Worm (Caenorhabditis elegans) whole organism, early embryonic: ENCODE results near the gene sid-5.

Experiments used
- B0310.2 ChIP-seq: sonication (generic microtip); optimal IDR thresholded peaks from 2 replicates; lab custom pipeline; 2016; ENCODE audit warnings: mild to moderate bottlenecking, missing genetic modification characterization, missing compliant biosample characterization
- F13C5.2 ChIP-seq: sonication (generic microtip); optimal IDR thresholded peaks from 2 replicates; lab custom pipeline; 2017; ENCODE audit warnings: mild to moderate bottlenecking, missing genetic modification characterization, inconsistent platforms, missing compliant biosample characterization
- aly-1 ChIP-seq: sonication (generic microtip); optimal IDR thresholded peaks from 2 replicates; lab custom pipeline; 2016; ENCODE audit warnings: missing genetic modification characterization, missing compliant biosample characterization
- ama-1 ChIP-seq: fragments of 150-350 bp; optimal IDR thresholded peaks from 2 replicates; lab custom pipeline; 2014
- ceh-13 ChIP-seq: fragments of 200-800 bp; sonication (Bioruptor generic); optimal IDR thresholded peaks from 2 replicates; lab custom pipeline; 2018; ENCODE audit warnings: mild to moderate bottlenecking, missing genetic modification characterization, missing compliant biosample characterization
- ceh-36 ChIP-seq: sonication (generic microtip); optimal IDR thresholded peaks from 2 replicates; lab custom pipeline; 2016; ENCODE audit warnings: missing genetic modification characterization, inconsistent platforms, missing compliant biosample characterization
- ets-7 ChIP-seq: sonication (generic microtip); optimal IDR thresholded peaks from 2 replicates; lab custom pipeline; 2016; ENCODE audit warnings: missing genotype, missing genetic modification characterization, missing compliant biosample characterization
- flt-1 ChIP-seq: fragments of 200-800 bp; sonication (Bioruptor generic); IDR thresholded peaks from 2 replicates; pipeline ENCODE4 v1.3.6; 2022; ENCODE audit warnings: missing genetic modification characterization, missing compliant biosample characterization
- hmbx-1 ChIP-seq: sonication (generic microtip); optimal IDR thresholded peaks from 2 replicates; lab custom pipeline; 2016; ENCODE audit warnings: mild to moderate bottlenecking, missing genetic modification characterization, missing compliant biosample characterization
- hmg-4 ChIP-seq: fragments of 200-800 bp; sonication (Bioruptor generic); optimal IDR thresholded peaks from 2 replicates; lab custom pipeline; 2018; ENCODE audit warnings: mild to moderate bottlenecking, missing genetic modification characterization, missing compliant biosample characterization
- hnd-1 ChIP-seq: sonication (generic microtip); optimal IDR thresholded peaks from 2 replicates; lab custom pipeline; 2016; ENCODE audit warnings: missing genetic modification characterization, missing compliant biosample characterization
- pes-1 ChIP-seq: fragments of 200-800 bp; sonication (Bioruptor generic); IDR thresholded peaks from 2 replicates; pipeline ENCODE4 v1.3.6; 2022; ENCODE audit warnings: missing genetic modification reagents, missing genetic modification characterization, missing compliant biosample characterization
- scrt-1 ChIP-seq: fragments of 200-800 bp; sonication (Bioruptor generic); IDR thresholded peaks from 2 replicates; pipeline ENCODE4 v1.3.6; 2022; ENCODE audit warnings: missing genetic modification characterization, missing compliant biosample characterization
- sea-1 ChIP-seq: fragments of 200-800 bp; sonication (Bioruptor generic); conservative IDR thresholded peaks from 2 replicates; pipeline ENCODE4 v1.3.6; 2022; ENCODE audit warnings: missing genetic modification characterization, missing compliant biosample characterization
- tbx-11 ChIP-seq: fragments of 200-800 bp; sonication (Bioruptor generic); IDR thresholded peaks from 2 replicates; pipeline ENCODE4 v1.3.6; 2022; ENCODE audit warnings: missing genetic modification characterization, missing compliant biosample characterization
- tbx-37 ChIP-seq: fragments of 200-800 bp; sonication (Bioruptor generic); conservative IDR thresholded peaks from 2 replicates; pipeline ENCODE4 v1.3.6; 2022; ENCODE audit warnings: missing genetic modification reagents, missing genetic modification characterization, missing compliant biosample characterization
- tra-4 ChIP-seq: sonication (generic microtip); optimal IDR thresholded peaks from 2 replicates; lab custom pipeline; 2017; ENCODE audit warnings: missing genetic modification characterization, missing compliant biosample characterization

sid-5 gene

ce11 chrX:6888208-6888607 is 16.3 kb upstream of the sid-5 start:
- TF ChIP-seq sea-1, result no peak
- TF ChIP-seq ets-7 (tag; lab: Kevin White, UChicago), result no peak
- no peak for TF ChIP-seq hmg-4 (GFP tag; lab: Kevin White, UChicago)
- no peak for TF ChIP-seq tra-4 (tag; lab: Kevin White, UChicago)
- TF ChIP-seq ama-1 (lab: Kevin White, UChicago), result no peak
- no peak for TF ChIP-seq hmbx-1 (tag; lab: Kevin White, UChicago)
- TF ChIP-seq F13C5.2 (tag; lab: Kevin White, UChicago), result no peak
- TF ChIP-seq pes-1, result no peak
- no peak for TF ChIP-seq tbx-37
- TF ChIP-seq aly-1 (tag; lab: Kevin White, UChicago), result no peak

- no peak for TF ChIP-seq tbx-37
- TF ChIP-seq ceh-36 (tag; lab: Kevin White, UChicago), result no peak
- no peak for TF ChIP-seq scrt-1
- no peak for TF ChIP-seq hnd-1 (tag; lab: Kevin White, UChicago)
- TF ChIP-seq ets-7 (tag; lab: Kevin White, UChicago), result no peak
- TF ChIP-seq hmg-4 (GFP tag; lab: Kevin White, UChicago), result no peak
- TF ChIP-seq pes-1, result no peak
- TF ChIP-seq ama-1 (lab: Kevin White, UChicago), result no peak
- TF ChIP-seq flt-1 (GFP tag; lab: Robert Waterston, UW), result no peak
Observed at ce11 chrX:6889374-6889773, 15.1 kb upstream of the sid-5 start, which contains the start of gene unc-6. Gene unc-6 (plus strand): TSS chrX:6889674.

ce11 chrX:6893074-6893473 is 11.4 kb upstream of the sid-5 start:
- no peak for TF ChIP-seq sea-1
- no peak for TF ChIP-seq tbx-37
- no peak for TF ChIP-seq hmg-4 (GFP tag; lab: Kevin White, UChicago)
- no peak for TF ChIP-seq B0310.2 (tag; lab: Kevin White, UChicago)
- TF ChIP-seq aly-1 (tag; lab: Kevin White, UChicago), result no peak
- no peak for TF ChIP-seq ama-1 (lab: Kevin White, UChicago)
- no peak for TF ChIP-seq hnd-1 (tag; lab: Kevin White, UChicago)
- no peak for TF ChIP-seq ceh-36 (tag; lab: Kevin White, UChicago)
- TF ChIP-seq tra-4 (tag; lab: Kevin White, UChicago), result no peak
- no peak for TF ChIP-seq tbx-11 (GFP tag; lab: Robert Waterston, UW)
- TF ChIP-seq ceh-13 (GFP tag; lab: Kevin White, UChicago), result no peak
- no peak for TF ChIP-seq pes-1

ce11 chrX:6894104-6894503 is 10.4 kb upstream of the sid-5 start:
- TF ChIP-seq tbx-37 (no peak), hmbx-1 (tag; lab: Kevin White, UChicago) (no peak), B0310.2 (tag; lab: Kevin White, UChicago) (no peak), F13C5.2 (tag; lab: Kevin White, UChicago) (no peak), tra-4 (tag; lab: Kevin White, UChicago) (no peak), hnd-1 (tag; lab: Kevin White, UChicago) (no peak), pes-1 (no peak), ama-1 (lab: Kevin White, UChicago) (no peak), flt-1 (GFP tag; lab: Robert Waterston, UW) (no peak), ets-7 (tag; lab: Kevin White, UChicago) (no peak), scrt-1 (no peak), hmg-4 (GFP tag; lab: Kevin White, UChicago) (no peak), tbx-11 (GFP tag; lab: Robert Waterston, UW) (no peak), ceh-36 (tag; lab: Kevin White, UChicago) (no peak), aly-1 (tag; lab: Kevin White, UChicago) (no peak), ceh-13 (GFP tag; lab: Kevin White, UChicago) (no peak), sea-1 (no peak)

- TF ChIP-seq B0310.2 (tag; lab: Kevin White, UChicago), result no peak
- TF ChIP-seq ets-7 (tag; lab: Kevin White, UChicago), result no peak
- TF ChIP-seq pes-1, result no peak
- TF ChIP-seq ceh-13 (GFP tag; lab: Kevin White, UChicago), result no peak
- no peak for TF ChIP-seq tbx-37
- TF ChIP-seq sea-1, result no peak
- no peak for TF ChIP-seq hmbx-1 (tag; lab: Kevin White, UChicago)
- TF ChIP-seq scrt-1, result no peak
- no peak for TF ChIP-seq ama-1 (lab: Kevin White, UChicago)
Observed at ce11 chrX:6899848-6900247, 4.7 kb upstream of the sid-5 start, which contains the start of gene F14B8.4. Gene F14B8.4 (minus strand): TSS chrX:6899948.

ce11 chrX:6901078-6901477 is 3.4 kb upstream of the sid-5 start, which contains the start of gene pes-23:
Gene pes-23 (plus strand): TSS chrX:6901378.
- TF ChIP-seq ceh-13 (GFP tag; lab: Kevin White, UChicago), result no peak
- TF ChIP-seq ets-7 (tag; lab: Kevin White, UChicago), result no peak
- no peak for TF ChIP-seq hnd-1 (tag; lab: Kevin White, UChicago)
- no peak for TF ChIP-seq tra-4 (tag; lab: Kevin White, UChicago)
- no peak for TF ChIP-seq hmbx-1 (tag; lab: Kevin White, UChicago)
- no peak for TF ChIP-seq aly-1 (tag; lab: Kevin White, UChicago)
- TF ChIP-seq tbx-11 (GFP tag; lab: Robert Waterston, UW), result no peak
- no peak for TF ChIP-seq ama-1 (lab: Kevin White, UChicago)
- TF ChIP-seq sea-1, result no peak
- TF ChIP-seq scrt-1, result no peak
- no peak for TF ChIP-seq F13C5.2 (tag; lab: Kevin White, UChicago)
- no peak for TF ChIP-seq flt-1 (GFP tag; lab: Robert Waterston, UW)
- no peak for TF ChIP-seq hmg-4 (GFP tag; lab: Kevin White, UChicago)
- TF ChIP-seq pes-1, result no peak
- no peak for TF ChIP-seq B0310.2 (tag; lab: Kevin White, UChicago)
- TF ChIP-seq tbx-37, result no peak
- no peak for TF ChIP-seq ceh-36 (tag; lab: Kevin White, UChicago)

- peak; percentile 54 for TF ChIP-seq ceh-13 (GFP tag; lab: Kevin White, UChicago)
- peak; percentile 67 for TF ChIP-seq hnd-1 (tag; lab: Kevin White, UChicago)
- TF ChIP-seq ceh-36 (tag; lab: Kevin White, UChicago), result peak; percentile 49
- no peak for TF ChIP-seq B0310.2 (tag; lab: Kevin White, UChicago)
- TF ChIP-seq pes-1, result peak; percentile 86
- TF ChIP-seq sea-1, result peak; percentile 76; the same call in 1 of the 2 replicates
- TF ChIP-seq hmg-4 (GFP tag; lab: Kevin White, UChicago), result peak; percentile 76
- TF ChIP-seq scrt-1, result peak; percentile 84; the same call in 1 of the 2 replicates
- TF ChIP-seq aly-1 (tag; lab: Kevin White, UChicago), result peak; percentile 76
- TF ChIP-seq tbx-37, result peak; percentile 80
- peak; percentile 71 for TF ChIP-seq flt-1 (GFP tag; lab: Robert Waterston, UW)
- no peak for TF ChIP-seq hmbx-1 (tag; lab: Kevin White, UChicago)
- TF ChIP-seq tbx-11 (GFP tag; lab: Robert Waterston, UW), result peak; percentile 83
- peak; percentile 5 for TF ChIP-seq ets-7 (tag; lab: Kevin White, UChicago)
- TF ChIP-seq F13C5.2 (tag; lab: Kevin White, UChicago), result peak; percentile 61
- TF ChIP-seq ama-1 (lab: Kevin White, UChicago), result no peak
- no peak for TF ChIP-seq tra-4 (tag; lab: Kevin White, UChicago)
Observed at ce11 chrX:6902958-6903357, 1.6 kb upstream of the sid-5 start.
